Fruit fly (Drosophila melanogaster) whole organism, wandering third instar larva: ENCODE results near the gene CG13875.

ENCODE experiments used
- Abd-B ChIP-seq: fragments of >200 bp; optimal IDR thresholded peaks from 2 replicates; lab custom pipeline; 2017; ENCODE audit warnings: missing biosample characterization, missing genetic modification characterization
- Hr78 ChIP-seq: fragments of >200 bp; optimal IDR thresholded peaks from 2 replicates; lab custom pipeline; 2017; ENCODE audit warnings: missing biosample characterization, missing genetic modification characterization
- Myc ChIP-seq: fragments of >200 bp; optimal IDR thresholded peaks from 2 replicates; lab custom pipeline; 2017
- Sp1 ChIP-seq: fragments of 200-800 bp; sonication (Bioruptor generic); optimal IDR thresholded peaks from 3 replicates; lab custom pipeline; 2019; ENCODE audit warnings: missing biosample characterization, mild to moderate bottlenecking, missing genetic modification characterization, moderate library complexity
- dl ChIP-seq, 2 experiments: fragments of 175-275, 200-275 bp in 1 of 2; fragments of 200-275 bp in 1 of 2; sonication (Bioruptor generic); optimal IDR thresholded peaks; lab custom pipeline; 2018; ENCODE audit warnings: mild to moderate bottlenecking in 2 of 2, missing biosample characterization in 2 of 2, missing genetic modification characterization in 2 of 2, moderate library complexity in 2 of 2; ENCODE audit not compliant: partially characterized antibody in 2 of 2, insufficient read depth in 1 of 2
- usp ChIP-seq: fragments of >200 bp; optimal IDR thresholded peaks from 2 replicates; lab custom pipeline; 2017; ENCODE audit warnings: missing biosample characterization, missing genetic modification characterization
- woc ChIP-seq: sonication (Bioruptor generic); optimal IDR thresholded peaks from 2 replicates; lab custom pipeline; 2016; ENCODE audit warnings: missing biosample characterization, mild to moderate bottlenecking, missing genetic modification characterization

DNA sequence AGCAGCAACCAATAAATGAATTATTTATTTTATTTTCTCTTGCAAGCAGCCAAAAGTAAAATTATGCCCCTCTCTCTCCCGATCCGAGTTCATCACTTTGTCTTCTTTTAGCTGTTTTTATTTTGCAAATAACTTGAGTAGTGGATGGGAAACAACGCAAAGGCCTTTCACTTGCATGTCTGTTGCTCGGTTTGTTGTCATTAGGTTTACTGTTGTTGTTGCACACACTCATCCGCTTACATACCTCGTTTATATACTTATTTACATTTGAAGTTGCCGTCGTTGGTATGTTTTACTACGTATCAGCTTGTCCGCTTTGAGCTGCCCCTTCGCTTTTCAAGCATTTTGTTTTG lies 48.9 kb upstream of the CG13875 start:
- TF ChIP-seq usp (GFP tag; lab: Kevin White, UChicago) (no peak), Hr78 (GFP tag; lab: Kevin White, UChicago) (no peak), Abd-B (GFP tag; lab: Kevin White, UChicago) (no peak), dl (GFP tag; optimal IDR thresholded peaks at IDR 0.05; lab: Kevin White, UChicago; ENCODE audit: insufficient read depth in 1 of 2, partially characterized antibody in 2 of 2) (no peak), Myc (lab: Kevin White, UChicago) (no peak), woc (GFP tag; lab: Kevin White, UChicago) (no peak), Sp1 (no peak)
